Fruit fly (Drosophila melanogaster): ENCODE results near the gene Pgls.

Gene Pgls

dm6 chrX:10820741-10821140, 26.5 kb upstream of the Pgls start:
- TF ChIP-seq Myc (optimal IDR thresholded peaks at IDR 0.05) = no peak
- TF ChIP-seq ttk (optimal IDR thresholded peaks at IDR 0.05) = no peak
- no peak for TF ChIP-seq Sin3A (optimal IDR thresholded peaks at IDR 0.05)
- TF ChIP-seq insv (optimal IDR thresholded peaks at IDR 0.05) = no peak
- no peak for TF ChIP-seq h (optimal IDR thresholded peaks at IDR 0.05)
- TF ChIP-seq psq (optimal IDR thresholded peaks at IDR 0.05) = no peak

dm6 chrX:10822096-10822495, 25.1 kb upstream of the Pgls start:
- no peak for TF ChIP-seq Sin3A (optimal IDR thresholded peaks at IDR 0.05)
- no peak for TF ChIP-seq h (optimal IDR thresholded peaks at IDR 0.05)
- TF ChIP-seq psq (optimal IDR thresholded peaks at IDR 0.05) = no peak
- no peak for TF ChIP-seq Myc (optimal IDR thresholded peaks at IDR 0.05)
- TF ChIP-seq insv (optimal IDR thresholded peaks at IDR 0.05) = no peak
- TF ChIP-seq ttk (optimal IDR thresholded peaks at IDR 0.05) = no peak

dm6 chrX:10822678-10823440, 24.4 kb upstream of the Pgls start:
- no peak for TF ChIP-seq Sin3A (optimal IDR thresholded peaks at IDR 0.05)
- TF ChIP-seq psq (optimal IDR thresholded peaks at IDR 0.05) = no peak

dm6 chrX:10823441-10823818, 23.8 kb upstream of the Pgls start:
- TF ChIP-seq ttk (optimal IDR thresholded peaks at IDR 0.05) (no peak), Sin3A (optimal IDR thresholded peaks at IDR 0.05) (no peak), h (optimal IDR thresholded peaks at IDR 0.05) (no peak), Myc (optimal IDR thresholded peaks at IDR 0.05) (no peak), insv (optimal IDR thresholded peaks at IDR 0.05) (no peak), psq (optimal IDR thresholded peaks at IDR 0.05) (no peak)

- TF ChIP-seq h (optimal IDR thresholded peaks at IDR 0.05) (no peak), psq (optimal IDR thresholded peaks at IDR 0.05) (no peak)
Measured at dm6 chrX:10824227-10824702, 23.0 kb upstream of the Pgls start, which contains the start of gene Imp. Gene Imp, minus strand, starts transcription at chrX:10824277.

dm6 chrX:10825349-10826129, 21.7 kb upstream of the Pgls start:
- TF ChIP-seq Sin3A (optimal IDR thresholded peaks at IDR 0.05) = no peak
- TF ChIP-seq psq (optimal IDR thresholded peaks at IDR 0.05) = no peak
- no peak for TF ChIP-seq ttk (optimal IDR thresholded peaks at IDR 0.05)
- TF ChIP-seq h (optimal IDR thresholded peaks at IDR 0.05) = no peak
- TF ChIP-seq Myc (optimal IDR thresholded peaks at IDR 0.05) = no peak
- TF ChIP-seq insv (optimal IDR thresholded peaks at IDR 0.05) = no peak

- TF ChIP-seq h (optimal IDR thresholded peaks at IDR 0.05) (no peak), psq (optimal IDR thresholded peaks at IDR 0.05) (no peak), insv (optimal IDR thresholded peaks at IDR 0.05) (no peak), Sin3A (optimal IDR thresholded peaks at IDR 0.05) (no peak), Myc (optimal IDR thresholded peaks at IDR 0.05) (no peak), ttk (optimal IDR thresholded peaks at IDR 0.05) (no peak)
Measured at dm6 chrX:10827301-10827700, 19.9 kb upstream of the Pgls start.

dm6 chrX:10832369-10832768, 14.9 kb upstream of the Pgls start:
- no peak for TF ChIP-seq Sin3A (optimal IDR thresholded peaks at IDR 0.05)
- TF ChIP-seq h (optimal IDR thresholded peaks at IDR 0.05) = no peak
- TF ChIP-seq psq (optimal IDR thresholded peaks at IDR 0.05) = no peak
- no peak for TF ChIP-seq Myc (optimal IDR thresholded peaks at IDR 0.05)
- no peak for TF ChIP-seq ttk (optimal IDR thresholded peaks at IDR 0.05)
- TF ChIP-seq insv (optimal IDR thresholded peaks at IDR 0.05) = no peak

dm6 chrX:10835631-10836030, 11.6 kb upstream of the Pgls start:
- no peak for TF ChIP-seq ttk (optimal IDR thresholded peaks at IDR 0.05)
- no peak for TF ChIP-seq Myc (optimal IDR thresholded peaks at IDR 0.05)
- no peak for TF ChIP-seq Sin3A (optimal IDR thresholded peaks at IDR 0.05)
- TF ChIP-seq insv (optimal IDR thresholded peaks at IDR 0.05) = no peak
- no peak for TF ChIP-seq psq (optimal IDR thresholded peaks at IDR 0.05)
- TF ChIP-seq h (optimal IDR thresholded peaks at IDR 0.05) = no peak

- TF ChIP-seq h (optimal IDR thresholded peaks at IDR 0.05) = no peak
Measured at dm6 chrX:10838962-10839361, 8.3 kb upstream of the Pgls start, which contains the start of gene CG15210. Gene CG15210, plus strand, starts transcription at chrX:10839230.

dm6 chrX:10840892-10841564, 6.2 kb upstream of the Pgls start:
- TF ChIP-seq ttk (optimal IDR thresholded peaks at IDR 0.05) = no peak
- no peak for TF ChIP-seq Sin3A (optimal IDR thresholded peaks at IDR 0.05)
- TF ChIP-seq h (optimal IDR thresholded peaks at IDR 0.05) = no peak
- no peak for TF ChIP-seq Myc (optimal IDR thresholded peaks at IDR 0.05)

- TF ChIP-seq insv (optimal IDR thresholded peaks at IDR 0.05) (no peak), h (optimal IDR thresholded peaks at IDR 0.05) (no peak), ttk (optimal IDR thresholded peaks at IDR 0.05) (no peak), Sin3A (optimal IDR thresholded peaks at IDR 0.05) (no peak), Myc (optimal IDR thresholded peaks at IDR 0.05) (no peak), psq (optimal IDR thresholded peaks at IDR 0.05) (no peak)
Measured at dm6 chrX:10841717-10842255, 5.5 kb upstream of the Pgls start, which contains the start of gene CG15209. Gene CG15209, plus strand, starts transcription at chrX:10842205.
